Fruit fly (Drosophila melanogaster): ENCODE data around the gene CG10038.

DNA sequence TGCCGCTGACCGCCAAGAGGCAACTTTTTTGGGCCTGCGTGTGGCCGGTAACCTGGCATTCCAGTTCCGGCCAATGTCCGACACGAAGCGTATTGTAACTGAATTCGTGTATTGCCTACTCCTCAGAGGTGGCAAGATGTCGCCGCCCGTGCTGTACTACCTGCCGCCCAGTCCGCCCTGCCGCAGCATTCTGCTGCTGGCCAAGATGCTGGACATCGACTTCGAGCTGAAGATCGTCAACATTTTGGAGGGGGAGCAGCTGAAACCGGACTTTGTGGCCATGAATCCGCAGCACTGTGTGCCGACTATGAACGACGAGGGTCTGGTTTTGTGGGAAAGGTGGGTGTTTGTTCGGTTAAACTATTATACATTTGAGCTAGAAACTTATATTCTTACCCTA is 33.8 kb upstream of the CG10038 start:
- no peak for TF ChIP-seq CG8478 (optimal IDR thresholded peaks at IDR 0.05)
- no peak for TF ChIP-seq CTCF (optimal IDR thresholded peaks at IDR 0.05)

All from S2 (cell line).